Worm (Caenorhabditis elegans): ENCODE data around the gene exos-4.2.

- TF ChIP-seq hmbx-1 (tag; optimal IDR thresholded peaks at IDR 0.05) (no peak), tbx-11 (GFP tag; IDR thresholded peaks at IDR 0.05) (no peak), tra-4 (tag; optimal IDR thresholded peaks at IDR 0.05) (no peak), B0310.2 (tag; optimal IDR thresholded peaks at IDR 0.05) (no peak)
Measured at ce11 chrIII:861819-862356, 1.9 kb downstream of the exos-4.2 start, which contains the start of gene arx-4.
